Worm (Caenorhabditis elegans) whole organism, L4 larva: ENCODE measurements around the gene T28D9.1.

ENCODE experiments used
- ama-1 ChIP-seq: fragments of 150-350 bp; optimal IDR thresholded peaks from 2 replicates; lab custom pipeline; 2014; ENCODE audit warnings: inconsistent platforms, mixed read lengths
- ceh-28 ChIP-seq: fragments of 150-350 bp; optimal IDR thresholded peaks from 2 replicates; lab custom pipeline; 2014; ENCODE audit warnings: missing biosample characterization, missing genetic modification reagents, missing genetic modification characterization
- dmd-9 ChIP-seq: fragments of 200-800 bp; sonication (Bioruptor generic); IDR thresholded peaks from 2 replicates; pipeline ENCODE4 v1.3.6; 2022; ENCODE audit warnings: missing genetic modification reagents, missing genetic modification characterization, missing compliant biosample characterization
- lir-3 ChIP-seq: sonication (generic microtip); optimal IDR thresholded peaks from 2 replicates; lab custom pipeline; 2016; ENCODE audit warnings: mild to moderate bottlenecking, missing genetic modification characterization, missing compliant biosample characterization
- mdl-1 ChIP-seq, 2 experiments: fragments of 150-350 bp in 1 of 2; sonication (generic microtip) in 1 of 2; optimal IDR thresholded peaks; 2 replicates each; lab custom pipeline; 2014 to 2017; ENCODE audit warnings: missing biosample characterization in 2 of 2, missing genetic modification characterization in 2 of 2
- snpc-4 ChIP-seq: fragments of 150-350 bp; optimal IDR thresholded peaks from 2 replicates; lab custom pipeline; 2014; ENCODE audit warnings: missing biosample characterization, missing genetic modification characterization
- unc-62 ChIP-seq, 3 experiments: fragments of 150-350 bp in 1 of 3; sonication (generic microtip); optimal IDR thresholded peaks in 2 of 3; peaks in 1 of 3; 1 replicate in 1 of 3; 2 replicates in 2 of 3; lab custom pipeline; 2014 to 2017; ENCODE audit warnings: missing biosample characterization in 3 of 3, missing genetic modification characterization in 3 of 3, missing genetic modification reagents in 3 of 3, missing genotype in 1 of 3
- ztf-11 ChIP-seq: fragments of 150-350 bp; optimal IDR thresholded peaks from 2 replicates; lab custom pipeline; 2014; ENCODE audit warnings: missing biosample characterization, missing genetic modification characterization

DNA sequence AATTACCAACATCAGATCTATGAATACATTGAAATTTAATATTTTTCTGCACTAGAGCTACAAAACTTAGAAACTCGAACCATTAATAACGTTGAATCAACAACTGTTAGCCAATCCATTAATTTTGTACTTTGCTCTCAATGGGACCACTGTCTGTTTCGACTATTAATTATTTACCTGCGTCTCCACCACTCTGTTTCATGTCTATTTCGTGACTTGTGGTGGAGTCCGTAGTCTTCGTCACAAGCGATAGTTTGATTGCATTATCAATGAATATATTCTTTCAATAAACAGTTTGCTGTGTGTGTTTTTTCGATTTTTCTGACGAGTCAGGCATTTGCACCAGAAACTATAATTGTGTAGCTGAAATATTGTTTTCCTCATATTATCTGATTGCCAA lies 5.9 kb upstream of the T28D9.1 start:
- TF ChIP-seq dmd-9 (no peak), lir-3 (no peak), mdl-1 (tag; optimal IDR thresholded peaks at IDR 0.05; lab: Kevin White, UChicago) (no peak), ceh-28 (tag; lab: Kevin White, UChicago) (no peak), ama-1 (lab: Kevin White, UChicago) (no peak), unc-62 (GFP tag; optimal IDR thresholded peaks at IDR 0.05 in 1 of 2; lab: Kevin White, UChicago) (no peak), unc-62 (tag; optimal IDR thresholded peaks at IDR 0.05; lab: Kevin White, UChicago) (no peak), snpc-4 (no peak), ztf-11 (tag; lab: Kevin White, UChicago) (no peak)
